Fruit fly (Drosophila melanogaster) Kc167 (cell line): Measurements from ENCODE around the gene CG8939.

Experiments
- Myc ChIP-seq: fragments of >200 bp; optimal IDR thresholded peaks from 2 replicates; lab custom pipeline; 2017; ENCODE audit warnings: missing external identifiers
- Sin3A ChIP-seq: fragments of >200 bp; optimal IDR thresholded peaks from 2 replicates; lab custom pipeline; 2018; ENCODE audit warnings: missing external identifiers
- h ChIP-seq: fragments of >200 bp; optimal IDR thresholded peaks from 3 replicates; lab custom pipeline; 2018; ENCODE audit warnings: missing external identifiers
- insv ChIP-seq: fragments of >200 bp; optimal IDR thresholded peaks from 3 replicates; lab custom pipeline; 2018; ENCODE audit warnings: missing external identifiers
- psq ChIP-seq: fragments of >200 bp; optimal IDR thresholded peaks from 2 replicates; lab custom pipeline; 2017; ENCODE audit warnings: missing external identifiers
- ttk ChIP-seq: sonication (Bioruptor generic); optimal IDR thresholded peaks from 2 replicates; lab custom pipeline; 2017; ENCODE audit warnings: missing external identifiers

The CG8939 gene

DNA sequence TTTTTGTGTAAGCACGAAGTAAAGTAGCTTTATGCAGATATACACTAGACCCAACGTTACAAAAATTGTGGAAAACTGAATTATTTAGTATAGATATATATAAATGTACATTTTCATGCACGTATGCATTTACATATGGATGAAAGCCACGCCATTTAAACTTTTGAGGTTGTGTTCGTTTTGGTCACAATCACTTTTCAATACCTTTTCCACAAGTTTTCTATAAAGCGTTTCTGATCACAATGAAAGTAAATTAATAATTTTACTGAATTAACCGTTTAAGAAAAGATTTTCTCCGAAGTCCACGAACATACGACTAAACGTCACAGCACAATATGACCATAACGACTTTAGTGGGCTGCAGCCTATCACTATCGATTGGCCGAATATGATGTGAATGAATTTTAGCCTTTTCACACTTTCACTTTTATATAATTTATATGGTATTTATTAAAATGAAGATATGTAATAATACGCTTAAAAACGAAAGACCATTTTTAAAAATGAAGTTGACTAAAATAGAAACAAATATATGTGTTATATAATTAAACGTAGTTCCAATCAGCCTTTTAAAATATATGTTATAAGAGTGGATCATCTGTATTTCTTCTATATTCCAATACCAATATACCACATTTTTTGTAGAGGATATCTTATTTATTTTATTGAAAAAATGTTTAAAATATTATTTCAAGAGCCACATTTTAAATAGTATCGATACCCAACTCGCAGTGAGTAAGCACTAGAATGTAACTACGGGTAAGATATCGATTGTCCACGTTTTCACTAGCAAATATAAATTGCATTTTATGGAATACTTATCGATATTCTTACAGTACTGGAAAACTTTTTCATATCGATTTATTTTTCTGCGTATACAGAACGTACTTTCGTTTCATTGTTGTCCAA is 4.9 kb upstream of the CG8939 start, which contains the start of the genes CG46312, eIF5 and exd:
Gene CG46312, minus strand, starts transcription at position 357 of the 909 bp plus-strand sequence.
Gene eIF5, minus strand, starts transcription at position 357 of the 909 bp plus-strand sequence.
Gene exd, plus strand, starts transcription at position 851 of the 909 bp plus-strand sequence.
- TF ChIP-seq h (lab: Kevin White, UChicago) (no peak), psq (lab: Kevin White, UChicago) (no peak)

DNA sequence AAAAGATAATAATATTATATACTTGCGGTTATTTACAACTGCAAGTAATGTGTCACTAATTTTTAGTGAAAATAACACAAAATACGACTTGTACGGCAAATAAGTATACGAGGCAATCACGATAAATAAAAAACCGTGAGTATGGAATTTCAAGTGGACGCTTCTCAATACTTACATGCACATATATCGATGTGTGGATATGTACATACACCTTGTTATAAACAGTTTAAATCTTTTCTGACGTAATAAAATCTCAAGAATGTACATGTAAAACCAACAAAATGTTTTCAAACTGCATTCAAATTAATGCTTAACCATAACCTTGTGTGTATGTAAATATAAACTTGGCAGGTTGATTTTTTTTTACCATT is 4.3 kb upstream of the CG8939 start:
- TF ChIP-seq insv (lab: Kevin White, UChicago), result no peak
- no peak for TF ChIP-seq ttk
- no peak for TF ChIP-seq h (lab: Kevin White, UChicago)
- TF ChIP-seq Sin3A (lab: Kevin White, UChicago), result no peak
- no peak for TF ChIP-seq Myc
- TF ChIP-seq psq (lab: Kevin White, UChicago), result no peak

DNA sequence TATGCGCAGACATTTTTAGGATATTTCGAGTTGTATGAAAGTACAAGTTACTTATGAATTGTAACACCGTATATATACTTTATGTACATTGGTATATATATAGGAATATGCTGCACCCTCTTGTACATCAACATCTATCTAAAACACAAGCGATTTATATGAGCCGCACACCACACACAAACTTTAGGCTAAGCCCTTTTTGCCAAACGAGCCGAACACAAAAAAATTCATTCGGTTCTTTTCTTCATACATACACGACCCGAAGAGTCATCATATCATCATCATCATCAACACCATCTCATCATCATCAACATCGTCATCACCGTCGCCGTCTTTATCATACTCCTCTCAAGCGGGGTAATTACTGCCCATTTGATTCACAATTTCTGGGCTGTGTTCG is 8.2 kb downstream of the CG8939 start:
- no peak for TF ChIP-seq h (lab: Kevin White, UChicago)

DNA sequence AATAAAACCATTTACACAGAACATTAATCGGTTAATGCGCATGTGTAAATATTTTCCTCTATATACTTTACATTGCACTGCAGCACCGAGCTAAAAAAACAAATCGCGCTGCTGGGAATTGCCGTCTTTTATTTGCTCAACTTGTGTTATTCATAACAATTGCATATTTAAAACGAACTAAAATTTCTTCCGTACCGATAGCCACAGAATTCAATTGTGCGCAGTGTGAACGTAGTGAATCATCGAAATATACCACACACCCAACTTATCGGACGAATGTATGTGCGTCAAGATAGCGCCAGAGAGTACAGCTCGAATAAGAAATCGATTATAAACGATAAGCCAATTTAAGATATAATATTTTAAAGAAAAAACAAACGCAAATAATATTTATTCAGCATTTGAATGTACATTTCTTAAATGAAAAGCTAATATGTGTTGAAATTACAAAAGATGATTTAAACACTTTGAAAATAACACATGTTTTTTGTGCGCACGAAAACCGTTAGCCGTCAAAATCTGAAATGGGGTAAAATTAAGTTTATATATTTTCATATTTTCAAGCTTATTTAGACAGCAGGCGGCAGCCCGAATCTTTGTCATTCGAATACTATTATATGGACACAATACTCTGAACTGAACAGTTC is 8.9 kb downstream of the CG8939 start, which contains the start of the genes vap and CG12698:
Gene vap, minus strand, starts transcription at position 262 of the 647 bp plus-strand sequence.
Gene CG12698, plus strand, starts transcription at position 597 of the 647 bp plus-strand sequence.
- TF ChIP-seq h (lab: Kevin White, UChicago), result no peak
- no peak for TF ChIP-seq insv (lab: Kevin White, UChicago)
- no peak for TF ChIP-seq ttk
- TF ChIP-seq Sin3A (lab: Kevin White, UChicago), result no peak
- no peak for TF ChIP-seq psq (lab: Kevin White, UChicago)
- TF ChIP-seq Myc, result no peak

DNA sequence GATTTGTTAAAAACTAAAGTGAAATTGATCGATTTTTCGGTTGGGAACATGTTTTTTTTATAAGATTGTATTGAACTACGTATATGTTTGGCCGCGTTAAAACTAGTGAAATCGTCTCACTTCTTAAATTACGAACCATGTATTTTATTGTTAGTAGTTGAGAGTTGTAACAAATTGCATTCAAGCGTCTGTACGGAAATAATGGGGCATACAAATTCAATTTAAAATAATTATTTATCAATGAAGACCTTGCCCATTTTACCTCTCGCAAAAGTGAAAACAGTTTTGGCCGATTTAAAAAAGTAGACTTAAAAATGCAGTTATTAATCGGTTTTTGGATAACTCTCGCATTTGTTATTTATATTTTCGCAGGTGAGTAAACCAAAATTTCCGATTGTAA is 12.0 kb downstream of the CG8939 start, which contains the start of gene Muc14A:
Gene Muc14A, plus strand, starts transcription at position 301 of the 400 bp plus-strand sequence.
- TF ChIP-seq insv (lab: Kevin White, UChicago) (no peak), Myc (no peak), Sin3A (lab: Kevin White, UChicago) (no peak), ttk (no peak), psq (lab: Kevin White, UChicago) (no peak)
